Fruit fly (Drosophila melanogaster) whole organism, embryonic: ENCODE data around the gene pim.

Experiments used
- Awh ChIP-seq: fragments of 200-800 bp; sonication (Bioruptor generic); IDR thresholded peaks from 2 replicates; pipeline ENCODE4, ENCODE4 v1.3.6; 2022; ENCODE audit warnings: missing biosample characterization, missing genetic modification characterization
- BEAF-32 ChIP-seq: fragments of 200-800 bp; sonication (Bioruptor generic); optimal IDR thresholded peaks from 3 replicates; lab custom pipeline; 2017; ENCODE audit warnings: missing biosample characterization, missing genetic modification characterization, mild to moderate bottlenecking, moderate library complexity, missing genetic modification reagents
- Bgb ChIP-seq: fragments of 200-800 bp; sonication (Bioruptor generic); IDR thresholded peaks from 2 replicates; pipeline ENCODE4 v1.3.6; 2022; ENCODE audit warnings: missing biosample characterization, missing genetic modification characterization; ENCODE audit not compliant: partially characterized antibody
- CG11504 ChIP-seq: fragments of 200-800 bp; sonication (Bioruptor generic); optimal IDR thresholded peaks from 3 replicates; lab custom pipeline; 2019; ENCODE audit warnings: missing biosample characterization, mild to moderate bottlenecking, missing genetic modification characterization, moderate library complexity
- CG11696 ChIP-seq: fragments of 200-800 bp; sonication (Bioruptor generic); IDR thresholded peaks from 2 replicates; pipeline ENCODE4 v1.3.6; 2022; ENCODE audit warnings: missing biosample characterization, missing genetic modification characterization
- CG12769 ChIP-seq: fragments of 200-800 bp; sonication (Bioruptor generic); optimal IDR thresholded peaks from 2 replicates; lab custom pipeline; 2019; ENCODE audit warnings: missing biosample characterization, mild to moderate bottlenecking, missing genetic modification characterization, moderate library complexity
- CG13296 ChIP-seq: fragments of 200-800 bp; sonication (Bioruptor generic); optimal IDR thresholded peaks from 3 replicates; lab custom pipeline; 2018; ENCODE audit warnings: missing biosample characterization, mild to moderate bottlenecking, missing genetic modification characterization
- CG13894 ChIP-seq: fragments of 200-800 bp; sonication (Bioruptor generic); optimal IDR thresholded peaks from 3 replicates; lab custom pipeline; 2018; ENCODE audit warnings: missing biosample characterization, mild to moderate bottlenecking, missing genetic modification characterization, moderate library complexity
- CG14710 ChIP-seq: fragments of 200-800 bp; sonication (Bioruptor generic); optimal IDR thresholded peaks from 3 replicates; lab custom pipeline; 2019; ENCODE audit warnings: missing biosample characterization, mild to moderate bottlenecking, missing genetic modification characterization, moderate library complexity
- CG17912 ChIP-seq: fragments of 200-800 bp; sonication (Bioruptor generic); optimal IDR thresholded peaks from 2 replicates; lab custom pipeline; 2018; ENCODE audit warnings: missing biosample characterization, mild to moderate bottlenecking, missing genetic modification characterization
- CG18476 ChIP-seq: fragments of 200-800 bp; sonication (Bioruptor generic); optimal IDR thresholded peaks from 2 replicates; lab custom pipeline; 2016; ENCODE audit warnings: missing biosample characterization, mild to moderate bottlenecking, missing genetic modification characterization
- CG2875 ChIP-seq: fragments of 200-800 bp; sonication (Bioruptor generic); optimal IDR thresholded peaks from 2 replicates; lab custom pipeline; 2017; ENCODE audit warnings: missing biosample characterization, mild to moderate bottlenecking, missing genetic modification characterization, missing genetic modification reagents
- CG30431 ChIP-seq: fragments of 200-800 bp; sonication (Bioruptor generic); optimal IDR thresholded peaks from 2 replicates; lab custom pipeline; 2017; ENCODE audit warnings: missing biosample characterization, missing genetic modification characterization
- CG7357 ChIP-seq: fragments of 200-800 bp; sonication (Bioruptor generic); IDR thresholded peaks from 3 replicates; pipeline ENCODE4 v1.3.6; 2022; ENCODE audit warnings: missing biosample characterization, missing genetic modification characterization
- CG7987 ChIP-seq: fragments of 200-800 bp; sonication (Bioruptor generic); optimal IDR thresholded peaks from 2 replicates; lab custom pipeline; 2018; ENCODE audit warnings: missing biosample characterization, mild to moderate bottlenecking, missing genetic modification characterization, moderate library complexity
- CG8281 ChIP-seq: fragments of 200-800 bp; sonication (Bioruptor generic); optimal IDR thresholded peaks from 2 replicates; lab custom pipeline; 2018; ENCODE audit warnings: missing biosample characterization, mild to moderate bottlenecking, missing genetic modification characterization, moderate library complexity
- Dip3 ChIP-seq: fragments of 200-800 bp; sonication (Bioruptor generic); optimal IDR thresholded peaks from 3 replicates; lab custom pipeline; 2016; ENCODE audit warnings: missing biosample characterization, missing genetic modification characterization
- Fer2 ChIP-seq: fragments of 200-800 bp; sonication (Bioruptor generic); optimal IDR thresholded peaks from 2 replicates; lab custom pipeline; 2018; ENCODE audit warnings: missing biosample characterization, mild to moderate bottlenecking, missing genetic modification characterization, moderate library complexity
- H15 ChIP-seq: fragments of 200-800 bp; sonication (Bioruptor generic); IDR thresholded peaks from 3 replicates; pipeline ENCODE4 v1.3.6; 2022; ENCODE audit warnings: missing biosample characterization, missing genetic modification characterization
- HLH3B ChIP-seq: fragments of 200-800 bp; sonication (Bioruptor generic); IDR thresholded peaks from 2 replicates; pipeline ENCODE4 v1.3.6; 2022; ENCODE audit warnings: missing biosample characterization, missing genetic modification characterization
- HLH54F ChIP-seq: fragments of 200-800 bp; sonication (Bioruptor generic); optimal IDR thresholded peaks from 3 replicates; lab custom pipeline; 2016; ENCODE audit warnings: missing biosample characterization, missing genetic modification characterization
- HLHmδ ChIP-seq: fragments of 200-800 bp; sonication (Bioruptor generic); optimal IDR thresholded peaks from 2 replicates; lab custom pipeline; 2018; ENCODE audit warnings: missing biosample characterization, mild to moderate bottlenecking, missing genetic modification characterization, moderate library complexity
- Hey ChIP-seq: fragments of 200-800 bp; sonication (Bioruptor generic); optimal IDR thresholded peaks from 3 replicates; lab custom pipeline; 2018; ENCODE audit warnings: missing biosample characterization, mild to moderate bottlenecking, missing genetic modification characterization
- Hr78 ChIP-seq, 2 experiments: fragments of 200-800 bp in 1 of 2; fragments of >200 bp in 1 of 2; sonication (Bioruptor generic) in 1 of 2; optimal IDR thresholded peaks; 2 replicates each; lab custom pipeline; 2017 to 2019; ENCODE audit warnings: missing biosample characterization in 2 of 2, missing genetic modification characterization in 2 of 2, mild to moderate bottlenecking in 1 of 2, moderate library complexity in 1 of 2
- Opbp ChIP-seq: fragments of 200-800 bp; sonication (Bioruptor generic); IDR thresholded peaks from 3 replicates; pipeline ENCODE4 v1.3.6; 2022; ENCODE audit warnings: missing biosample characterization, missing genetic modification characterization; ENCODE audit not compliant: partially characterized antibody
- Optix ChIP-seq: fragments of 200-800 bp; sonication (Bioruptor generic); IDR thresholded peaks from 3 replicates; pipeline ENCODE4 v1.3.6; 2022; ENCODE audit warnings: missing biosample characterization, missing genetic modification characterization
- Poxn ChIP-seq: fragments of 200-800 bp; sonication (Bioruptor generic); IDR thresholded peaks from 2 replicates; pipeline ENCODE4 v1.3.6; 2022; ENCODE audit warnings: missing biosample characterization, missing genetic modification characterization
- Scr ChIP-seq: fragments of 200-800 bp; sonication (Bioruptor generic); IDR thresholded peaks from 2 replicates; pipeline ENCODE4 v1.3.6; 2022; ENCODE audit warnings: missing biosample characterization, missing genetic modification characterization; ENCODE audit not compliant: partially characterized antibody
- amos ChIP-seq: fragments of 200-800 bp; sonication (Bioruptor generic); IDR thresholded peaks from 2 replicates; pipeline ENCODE4 v1.3.6; 2022; ENCODE audit warnings: missing biosample characterization, missing genetic modification characterization; ENCODE audit not compliant: partially characterized antibody
- ap ChIP-seq: fragments of 200-800 bp; sonication (Bioruptor generic); IDR thresholded peaks from 2 replicates; pipeline ENCODE4 v1.3.6; 2022; ENCODE audit warnings: missing biosample characterization, missing genetic modification characterization
- bab2 ChIP-seq: fragments of 200-800 bp; sonication (Bioruptor generic); optimal IDR thresholded peaks from 2 replicates; lab custom pipeline; 2016; ENCODE audit warnings: missing biosample characterization, missing genetic modification characterization
- bcd ChIP-seq: fragments of 200-800 bp; sonication (Bioruptor generic); optimal IDR thresholded peaks from 2 replicates; lab custom pipeline; 2017; ENCODE audit warnings: missing biosample characterization, mild to moderate bottlenecking, missing genetic modification characterization
- croc ChIP-seq: fragments of 200-800 bp; sonication (Bioruptor generic); conservative IDR thresholded peaks from 3 replicates; pipeline ENCODE4 v1.3.6; 2022; ENCODE audit warnings: missing biosample characterization, missing genetic modification characterization
- dati ChIP-seq: fragments of 200-800 bp; sonication (Bioruptor generic); IDR thresholded peaks from 2 replicates; pipeline ENCODE4 v1.3.6; 2022; ENCODE audit warnings: missing biosample characterization, missing genetic modification characterization
- dimm ChIP-seq: fragments of 200-800 bp; sonication (Bioruptor generic); IDR thresholded peaks from 2 replicates; pipeline ENCODE4 v1.3.6; 2022; ENCODE audit warnings: missing biosample characterization, missing genetic modification characterization
- dmrt99B ChIP-seq: fragments of 200-800 bp; sonication (Bioruptor generic); optimal IDR thresholded peaks from 2 replicates; lab custom pipeline; 2018; ENCODE audit warnings: missing biosample characterization, mild to moderate bottlenecking, missing genetic modification characterization, moderate library complexity
- dysf ChIP-seq: fragments of 200-800 bp; sonication (Bioruptor generic); IDR thresholded peaks from 3 replicates; pipeline ENCODE4 v1.3.6; 2022; ENCODE audit warnings: missing biosample characterization, missing genetic modification characterization
- gce ChIP-seq: fragments of 200-800 bp; sonication (Bioruptor generic); IDR thresholded peaks from 3 replicates; pipeline ENCODE4 v1.3.6; 2022; ENCODE audit warnings: missing biosample characterization, missing genetic modification characterization
- hb ChIP-seq: fragments of 200-800 bp; sonication (Bioruptor generic); IDR thresholded peaks from 3 replicates; pipeline ENCODE4 v1.3.6; 2022; ENCODE audit warnings: missing biosample characterization, missing genetic modification characterization; ENCODE audit not compliant: partially characterized antibody
- inv ChIP-seq: fragments of 200-800 bp; sonication (Bioruptor generic); IDR thresholded peaks from 2 replicates; pipeline ENCODE4 v1.3.6; 2022; ENCODE audit warnings: missing biosample characterization, missing genetic modification characterization; ENCODE audit not compliant: partially characterized antibody
- jigr1 ChIP-seq: fragments of 200-800 bp; sonication (Bioruptor generic); IDR thresholded peaks from 3 replicates; pipeline ENCODE4 v1.3.6; 2022; ENCODE audit warnings: missing biosample characterization, missing genetic modification characterization
- lbe ChIP-seq: fragments of 200-800 bp; sonication (Bioruptor generic); optimal IDR thresholded peaks from 2 replicates; lab custom pipeline; 2016; ENCODE audit warnings: missing biosample characterization, mild to moderate bottlenecking, missing genetic modification characterization
- lola ChIP-seq, 3 experiments: fragments of >200 bp in 2 of 3; fragments of 200-800 bp in 1 of 3; sonication (Bioruptor generic) in 1 of 3; optimal IDR thresholded peaks; 2 replicates each; lab custom pipeline; 2017 to 2019; ENCODE audit warnings: missing biosample characterization in 3 of 3, missing genetic modification characterization in 3 of 3, mild to moderate bottlenecking in 1 of 3, moderate library complexity in 1 of 3
- mld ChIP-seq: fragments of 200-800 bp; sonication (Bioruptor generic); IDR thresholded peaks from 3 replicates; pipeline ENCODE4 v1.3.6; 2022; ENCODE audit warnings: missing biosample characterization, missing genetic modification characterization; ENCODE audit not compliant: partially characterized antibody
- pros ChIP-seq: fragments of 200-800 bp; sonication (Bioruptor generic); optimal IDR thresholded peaks from 3 replicates; lab custom pipeline; 2019; ENCODE audit warnings: missing biosample characterization, mild to moderate bottlenecking, missing genetic modification characterization, moderate library complexity
- ssp ChIP-seq: fragments of 200-800 bp; sonication (Bioruptor generic); IDR thresholded peaks from 2 replicates; pipeline ENCODE4 v1.3.6; 2022; ENCODE audit warnings: missing biosample characterization, missing genetic modification characterization
- tna ChIP-seq: fragments of 200-800 bp; sonication (Bioruptor generic); IDR thresholded peaks from 2 replicates; pipeline ENCODE4 v1.3.6; 2022; ENCODE audit warnings: missing biosample characterization, missing genetic modification characterization; ENCODE audit not compliant: partially characterized antibody
- toy ChIP-seq: fragments of 200-800 bp; sonication (Bioruptor generic); IDR thresholded peaks from 2 replicates; pipeline ENCODE4 v1.3.6; 2022; ENCODE audit warnings: missing biosample characterization, missing genetic modification characterization
- tup ChIP-seq: fragments of 200-800 bp; sonication (Bioruptor generic); optimal IDR thresholded peaks from 2 replicates; lab custom pipeline; 2016; ENCODE audit warnings: missing biosample characterization, mild to moderate bottlenecking, missing genetic modification characterization, moderate library complexity

The pim gene

dm6 chr2L:10405008-10405654 is 42.3 kb downstream of the pim start, which contains the start of the genes CG17768, LSm-4 and Ir31a (continued):
- TF ChIP-seq CG7357 (no peak), lola (GFP tag; optimal IDR thresholded peaks at IDR 0.05; lab: Kevin White, UChicago) (no peak), lbe (GFP tag; lab: Kevin White, UChicago) (no peak), Awh (GFP tag; lab: Robert Waterston, UW) (no peak), HLHmδ (GFP tag; lab: Kevin White, UChicago) (no peak), mld (0 out of 3 replicates have a peak, but pooled peaks have one; percentile 59), CG30431 (GFP tag; lab: Kevin White, UChicago) (no peak), pros (GFP tag; lab: Kevin White, UChicago) (no peak), inv (GFP tag; lab: Robert Waterston, UW) (peak; percentile 60), tup (no peak), Fer2 (tag; lab: Kevin White, UChicago) (no peak), CG7987 (GFP tag; lab: Kevin White, UChicago) (no peak), CG13894 (tag; lab: Kevin White, UChicago) (no peak), Optix (GFP tag; lab: Robert Waterston, UW) (no peak), CG8281 (no peak), amos (GFP tag; lab: Robert Waterston, UW) (peak; percentile 83; the same call in 1 of the 2 replicates), CG14710 (no peak), BEAF-32 (GFP tag; lab: Kevin White, UChicago) (peak; percentile 73), CG18476 (GFP tag; lab: Kevin White, UChicago) (no peak), dimm (no peak), Hey (tag; lab: Kevin White, UChicago) (no peak), Scr (peak; percentile 87), Dip3 (GFP tag; lab: Kevin White, UChicago) (no peak), Opbp (GFP tag; lab: Robert Waterston, UW) (peak; percentile 60; the same call in 2 of the 3 replicates), H15 (GFP tag; lab: Robert Waterston, UW) (no peak), jigr1 (GFP tag; lab: Robert Waterston, UW) (no peak; the same call in 2 of the 3 replicates), bab2 (no peak), CG17912 (GFP tag; lab: Kevin White, UChicago) (no peak), hb (GFP tag; lab: Robert Waterston, UW) (peak; percentile 68), gce (GFP tag; lab: Robert Waterston, UW) (no peak), CG11504 (no peak), dmrt99B (tag; lab: Kevin White, UChicago) (no peak), bcd (GFP tag; lab: Kevin White, UChicago) (no peak), Hr78 (GFP tag; optimal IDR thresholded peaks at IDR 0.05; lab: Kevin White, UChicago) (no peak), CG12769 (tag; lab: Kevin White, UChicago) (no peak), HLH3B (no peak), Bgb (GFP tag; lab: Robert Waterston, UW) (peak; percentile 80), CG2875 (GFP tag; lab: Kevin White, UChicago) (no peak), ssp (no peak), dati (GFP tag; lab: Robert Waterston, UW) (no peak), dysf (GFP tag; lab: Robert Waterston, UW) (no peak), tna (peak; percentile 45; the same call in 1 of the 2 replicates), Poxn (GFP tag; lab: Robert Waterston, UW) (no peak), croc (GFP tag; lab: Robert Waterston, UW) (no peak), ap (GFP tag; lab: Robert Waterston, UW) (no peak), HLH54F (GFP tag; lab: Kevin White, UChicago) (no peak), CG13296 (no peak), toy (GFP tag; lab: Robert Waterston, UW) (no peak), CG11696 (GFP tag; lab: Robert Waterston, UW) (no peak)
